Worm (Caenorhabditis elegans) whole organism, early embryonic: Measurements from ENCODE around the gene C18A3.3.

Experiments
- F13C5.2 ChIP-seq: sonication (generic microtip); optimal IDR thresholded peaks from 2 replicates; lab custom pipeline; 2017; ENCODE audit warnings: mild to moderate bottlenecking, missing genetic modification characterization, inconsistent platforms, missing compliant biosample characterization
- ama-1 ChIP-seq: fragments of 150-350 bp; optimal IDR thresholded peaks from 2 replicates; lab custom pipeline; 2014
- ets-7 ChIP-seq: sonication (generic microtip); optimal IDR thresholded peaks from 2 replicates; lab custom pipeline; 2016; ENCODE audit warnings: missing genotype, missing genetic modification characterization, missing compliant biosample characterization
- hmbx-1 ChIP-seq: sonication (generic microtip); optimal IDR thresholded peaks from 2 replicates; lab custom pipeline; 2016; ENCODE audit warnings: mild to moderate bottlenecking, missing genetic modification characterization, missing compliant biosample characterization
- hmg-4 ChIP-seq: fragments of 200-800 bp; sonication (Bioruptor generic); optimal IDR thresholded peaks from 2 replicates; lab custom pipeline; 2018; ENCODE audit warnings: mild to moderate bottlenecking, missing genetic modification characterization, missing compliant biosample characterization
- pes-1 ChIP-seq: fragments of 200-800 bp; sonication (Bioruptor generic); IDR thresholded peaks from 2 replicates; pipeline ENCODE4 v1.3.6; 2022; ENCODE audit warnings: missing genetic modification reagents, missing genetic modification characterization, missing compliant biosample characterization
- sea-1 ChIP-seq: fragments of 200-800 bp; sonication (Bioruptor generic); conservative IDR thresholded peaks from 2 replicates; pipeline ENCODE4 v1.3.6; 2022; ENCODE audit warnings: missing genetic modification characterization, missing compliant biosample characterization
- tbx-37 ChIP-seq: fragments of 200-800 bp; sonication (Bioruptor generic); conservative IDR thresholded peaks from 2 replicates; pipeline ENCODE4 v1.3.6; 2022; ENCODE audit warnings: missing genetic modification reagents, missing genetic modification characterization, missing compliant biosample characterization

- TF ChIP-seq pes-1 (GFP tag; lab: Robert Waterston, UW), result no peak
- TF ChIP-seq ama-1, result no peak
- no peak for TF ChIP-seq hmbx-1 (tag; lab: Kevin White, UChicago)
- TF ChIP-seq hmg-4 (GFP tag; lab: Kevin White, UChicago), result no peak
- no peak for TF ChIP-seq sea-1 (GFP tag; lab: Robert Waterston, UW)
- no peak for TF ChIP-seq F13C5.2 (tag; lab: Kevin White, UChicago)
- TF ChIP-seq ets-7 (tag; lab: Kevin White, UChicago), result no peak
- no peak for TF ChIP-seq tbx-37 (GFP tag; lab: Robert Waterston, UW)
Observed at ce11 chrII:5747312-5747711, 31.2 kb downstream of the C18A3.3 start.
